Worm (Caenorhabditis elegans) whole organism, mixed stage, embryonic: ENCODE measurements around the gene C25A11.2.

Experiments
- M03D4.4 ChIP-seq: sonication (generic microtip); optimal IDR thresholded peaks from 2 replicates; lab custom pipeline; 2017; ENCODE audit warnings: mild to moderate bottlenecking, missing genetic modification characterization, missing compliant biosample characterization
- bed-3 ChIP-seq: fragments of 200-800 bp; sonication (Bioruptor generic); optimal IDR thresholded peaks from 3 replicates; lab custom pipeline; 2018; ENCODE audit warnings: mild to moderate bottlenecking, missing genetic modification characterization, moderate library complexity, missing compliant biosample characterization
- ceh-39 ChIP-seq: fragments of 150-350 bp; optimal IDR thresholded peaks from 2 replicates; lab custom pipeline; 2014; ENCODE audit warnings: missing biosample characterization, missing genetic modification characterization
- ceh-43 ChIP-seq: fragments of 200-800 bp; sonication (Bioruptor generic); optimal IDR thresholded peaks from 2 replicates; lab custom pipeline; 2018; ENCODE audit warnings: mild to moderate bottlenecking, missing genetic modification characterization, moderate library complexity, missing compliant biosample characterization
- ceh-83 ChIP-seq: fragments of 200-800 bp; sonication (Bioruptor generic); optimal IDR thresholded peaks from 2 replicates; lab custom pipeline; 2018; ENCODE audit warnings: mild to moderate bottlenecking, missing genetic modification characterization, missing compliant biosample characterization
- ces-1 ChIP-seq: fragments of 150-350 bp; optimal IDR thresholded peaks from 2 replicates; lab custom pipeline; 2014; ENCODE audit warnings: missing biosample characterization, missing genetic modification reagents, missing genetic modification characterization
- cnd-1 ChIP-seq: fragments of 200-800 bp; sonication (Bioruptor generic); optimal IDR thresholded peaks from 2 replicates; lab custom pipeline; 2018; ENCODE audit warnings: mild to moderate bottlenecking, missing genetic modification characterization, missing compliant biosample characterization
- drap-1 ChIP-seq: fragments of 200-800 bp; sonication (Bioruptor generic); optimal IDR thresholded peaks from 3 replicates; lab custom pipeline; 2018; ENCODE audit warnings: mild to moderate bottlenecking, missing genetic modification characterization, missing compliant biosample characterization
- elt-1 ChIP-seq: sonication (generic microtip); optimal IDR thresholded peaks from 2 replicates; lab custom pipeline; 2017; ENCODE audit warnings: missing genetic modification characterization, mild to moderate bottlenecking, missing compliant biosample characterization, antibody characterized with exemption, moderate library complexity, borderline replicate concordance; ENCODE audit not compliant: insufficient read depth
- elt-3 ChIP-seq: fragments of 150-350 bp; optimal IDR thresholded peaks from 2 replicates; lab custom pipeline; 2014; ENCODE audit warnings: missing biosample characterization, missing genetic modification characterization
- flh-1 ChIP-seq: fragments of 200-800 bp; sonication (Bioruptor generic); optimal IDR thresholded peaks from 2 replicates; lab custom pipeline; 2018; ENCODE audit warnings: mild to moderate bottlenecking, missing genetic modification characterization, moderate library complexity, missing compliant biosample characterization
- ham-2 ChIP-seq: fragments of 200-800 bp; sonication (Bioruptor generic); optimal IDR thresholded peaks from 2 replicates; lab custom pipeline; 2018; ENCODE audit warnings: mild to moderate bottlenecking, missing genetic modification characterization, missing compliant biosample characterization
- hlh-1 ChIP-seq: fragments of 150-350 bp; optimal IDR thresholded peaks from 2 replicates; lab custom pipeline; 2014; ENCODE audit warnings: missing biosample characterization, missing genetic modification reagents, missing genetic modification characterization
- lin-32 ChIP-seq: fragments of 200-800 bp; sonication (Bioruptor generic); optimal IDR thresholded peaks from 2 replicates; lab custom pipeline; 2018; ENCODE audit warnings: mild to moderate bottlenecking, missing genetic modification characterization, missing compliant biosample characterization
- lsy-2 ChIP-seq: fragments of 150-350 bp; optimal IDR thresholded peaks from 2 replicates; lab custom pipeline; 2014; ENCODE audit warnings: missing biosample characterization, missing genetic modification characterization
- mab-5 ChIP-seq: fragments of 150-350 bp; optimal IDR thresholded peaks from 2 replicates; lab custom pipeline; 2014; ENCODE audit warnings: missing biosample characterization, missing genetic modification characterization
- mep-1 ChIP-seq: fragments of 150-350 bp; optimal IDR thresholded peaks from 2 replicates; lab custom pipeline; 2017; ENCODE audit warnings: missing biosample characterization, missing genetic modification reagents, missing genetic modification characterization, inconsistent platforms
- mls-2 ChIP-seq: sonication (generic microtip); optimal IDR thresholded peaks from 2 replicates; lab custom pipeline; 2016; ENCODE audit warnings: mild to moderate bottlenecking, missing genetic modification characterization, moderate library complexity, missing compliant biosample characterization
- nhr-12 ChIP-seq: fragments of 150-350 bp; optimal IDR thresholded peaks from 2 replicates; lab custom pipeline; 2014; ENCODE audit warnings: missing biosample characterization, missing genetic modification characterization
- nhr-2 ChIP-seq: fragments of 150-350 bp; optimal IDR thresholded peaks from 2 replicates; lab custom pipeline; 2014; ENCODE audit warnings: missing biosample characterization, missing genetic modification characterization
- nhr-237 ChIP-seq: fragments of 150-350 bp; optimal IDR thresholded peaks from 2 replicates; lab custom pipeline; 2014; ENCODE audit warnings: missing biosample characterization, missing genetic modification characterization
- nhr-28 ChIP-seq: fragments of 150-350 bp; optimal IDR thresholded peaks from 2 replicates; lab custom pipeline; 2014; ENCODE audit warnings: missing biosample characterization, missing genetic modification characterization
- nhr-76 ChIP-seq: sonication (generic microtip); optimal IDR thresholded peaks from 2 replicates; lab custom pipeline; 2017; ENCODE audit warnings: missing biosample characterization, missing genetic modification characterization
- pha-4 ChIP-seq: fragments of 150-350 bp; optimal IDR thresholded peaks from 2 replicates; lab custom pipeline; 2018; ENCODE audit warnings: missing biosample characterization, missing genetic modification reagents, missing genetic modification characterization
- sem-2 ChIP-seq: fragments of 200-800 bp; sonication (Bioruptor generic); optimal IDR thresholded peaks from 2 replicates; lab custom pipeline; 2018; ENCODE audit warnings: mild to moderate bottlenecking, missing genetic modification characterization, missing compliant biosample characterization
- snpc-4 ChIP-seq: fragments of 150-350 bp; optimal IDR thresholded peaks from 2 replicates; lab custom pipeline; 2014; ENCODE audit warnings: missing biosample characterization, missing genetic modification characterization
- sptf-1 ChIP-seq: sonication (generic microtip); optimal IDR thresholded peaks from 2 replicates; lab custom pipeline; 2017; ENCODE audit warnings: mild to moderate bottlenecking, missing genetic modification characterization, moderate library complexity, missing compliant biosample characterization
- tbx-8 ChIP-seq: fragments of 200-800 bp; sonication (Bioruptor generic); optimal IDR thresholded peaks from 2 replicates; lab custom pipeline; 2018; ENCODE audit warnings: mild to moderate bottlenecking, missing genetic modification characterization, moderate library complexity, missing compliant biosample characterization
- unc-120 ChIP-seq: sonication (generic microtip); optimal IDR thresholded peaks from 2 replicates; lab custom pipeline; 2017; ENCODE audit warnings: missing genetic modification characterization, missing compliant biosample characterization; ENCODE audit not compliant: poor library complexity, severe bottlenecking
- unc-39 ChIP-seq: fragments of 150-350 bp; optimal IDR thresholded peaks from 2 replicates; lab custom pipeline; 2014; ENCODE audit warnings: missing biosample characterization, missing genetic modification characterization
- unc-62 ChIP-seq: fragments of 150-350 bp; optimal IDR thresholded peaks from 2 replicates; lab custom pipeline; 2014; ENCODE audit warnings: missing biosample characterization, missing genetic modification reagents, missing genetic modification characterization
- zip-8 ChIP-seq: fragments of 150-350 bp; optimal IDR thresholded peaks from 2 replicates; lab custom pipeline; 2014; ENCODE audit warnings: missing biosample characterization, missing genetic modification characterization
- ztf-11 ChIP-seq: fragments of 150-350 bp; optimal IDR thresholded peaks from 2 replicates; lab custom pipeline; 2014; ENCODE audit warnings: missing biosample characterization, missing genetic modification characterization

The C25A11.2 gene

DNA sequence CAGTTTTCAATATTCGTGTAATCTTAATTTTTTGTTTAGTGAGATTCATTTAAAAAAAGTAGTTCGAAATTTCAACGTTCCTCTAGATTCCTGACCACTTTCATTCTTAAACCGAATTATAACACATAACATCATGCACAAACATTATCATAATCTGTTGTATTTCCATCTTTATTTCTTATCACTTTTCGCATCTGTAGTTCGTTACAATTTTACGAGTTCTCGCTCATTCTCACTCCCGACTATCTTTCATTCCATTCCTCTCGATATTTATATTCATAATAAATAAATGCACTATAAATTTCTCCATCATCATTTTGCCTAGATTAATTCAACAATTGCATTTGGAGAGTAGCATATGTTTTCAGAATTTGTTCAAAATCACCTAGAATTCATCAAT, 32.7 kb upstream of the C25A11.2 start:
- TF ChIP-seq pha-4, result no peak
- TF ChIP-seq elt-3 (tag; lab: Kevin White, UChicago), result no peak
- TF ChIP-seq flh-1 (GFP tag; lab: Kevin White, UChicago), result no peak
- TF ChIP-seq hlh-1 (tag; lab: Kevin White, UChicago), result no peak
- TF ChIP-seq nhr-2 (tag; lab: Kevin White, UChicago), result no peak
- no peak for TF ChIP-seq zip-8 (tag; lab: Kevin White, UChicago)
- TF ChIP-seq nhr-28 (tag; lab: Kevin White, UChicago), result no peak
- no peak for TF ChIP-seq mep-1 (tag; lab: Kevin White, UChicago)
- TF ChIP-seq nhr-12 (tag; lab: Kevin White, UChicago), result no peak
- TF ChIP-seq unc-120 (tag; lab: Kevin White, UChicago), result no peak
- TF ChIP-seq snpc-4 (tag; lab: Kevin White, UChicago), result no peak
- no peak for TF ChIP-seq ham-2 (GFP tag; lab: Kevin White, UChicago)
- no peak for TF ChIP-seq bed-3 (GFP tag; lab: Kevin White, UChicago)
- no peak for TF ChIP-seq mab-5
- TF ChIP-seq ces-1 (GFP tag; lab: Kevin White, UChicago), result no peak
- no peak for TF ChIP-seq ceh-43 (GFP tag; lab: Kevin White, UChicago)
- no peak for TF ChIP-seq ceh-39 (tag; lab: Kevin White, UChicago)
- TF ChIP-seq tbx-8 (GFP tag; lab: Kevin White, UChicago), result no peak
- no peak for TF ChIP-seq lsy-2 (tag; lab: Kevin White, UChicago)

DNA sequence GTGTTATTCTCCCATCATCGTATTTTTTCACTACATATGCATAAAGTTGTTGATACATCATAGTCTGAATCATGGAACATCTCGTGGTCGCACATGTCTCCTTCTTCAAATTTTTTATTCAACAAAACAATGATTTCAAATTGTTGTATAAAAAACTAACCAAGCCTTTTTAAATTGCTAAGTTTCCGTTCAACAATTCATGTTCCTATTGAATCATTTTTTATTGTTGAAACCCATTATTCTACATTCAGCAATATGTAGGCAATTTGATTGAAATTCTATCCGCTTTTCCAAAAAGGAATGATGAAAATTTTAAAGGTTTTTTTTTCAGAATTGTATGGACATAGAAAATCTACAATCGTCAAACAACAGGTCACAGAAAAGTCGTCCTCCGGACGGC, 31.2 kb upstream of the C25A11.2 start, which contains the start of gene ajm-1:
TSS of gene ajm-1 (plus strand) at position 301 of the 400 bp plus-strand sequence.
- TF ChIP-seq ces-1 (GFP tag; lab: Kevin White, UChicago) (no peak), nhr-76 (tag; lab: Kevin White, UChicago) (no peak), lin-32 (GFP tag; lab: Kevin White, UChicago) (no peak)

DNA sequence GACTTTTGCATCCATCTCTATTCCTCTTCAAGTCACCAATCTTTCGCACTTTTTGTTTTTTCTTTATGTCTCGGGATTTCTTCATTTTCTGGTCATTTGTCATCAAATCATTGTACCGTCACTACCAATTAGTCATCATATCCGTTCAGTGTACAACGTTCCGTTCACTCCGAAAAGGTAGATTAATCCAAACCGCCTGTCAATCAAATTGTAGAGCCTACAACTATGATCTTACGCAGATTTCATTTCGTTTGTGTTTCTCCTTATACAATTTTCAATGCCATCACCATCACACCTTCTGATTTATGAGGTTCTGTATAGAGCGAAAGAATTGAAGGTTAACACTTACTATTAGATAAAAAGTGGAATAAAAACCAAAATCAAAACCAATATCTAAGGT, 28.0 kb upstream of the C25A11.2 start:
- TF ChIP-seq unc-62 (GFP tag; lab: Kevin White, UChicago) (peak; percentile 88), ham-2 (GFP tag; lab: Kevin White, UChicago) (no peak)

DNA sequence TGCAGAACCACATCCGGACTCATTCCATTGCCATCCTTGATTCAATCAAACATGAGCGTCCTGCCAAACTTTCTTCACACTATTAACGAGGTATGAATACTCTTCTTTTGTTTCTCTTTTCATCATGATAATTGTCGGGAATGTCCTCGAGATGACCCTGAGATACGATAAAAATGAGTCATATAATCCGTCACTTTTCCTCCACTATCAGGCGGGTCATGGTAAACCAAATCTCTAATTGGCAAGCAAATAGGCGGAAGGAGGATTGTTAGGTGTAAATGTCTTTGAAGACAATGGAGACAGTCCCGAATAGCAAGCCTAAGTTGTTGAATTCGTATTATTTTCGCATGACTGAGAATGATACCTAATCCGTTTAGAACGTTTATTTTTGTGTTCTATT, 25.2 kb upstream of the C25A11.2 start:
- TF ChIP-seq elt-1 (peak; percentile 56), ham-2 (GFP tag; lab: Kevin White, UChicago) (peak; percentile 50), mep-1 (tag; lab: Kevin White, UChicago) (no peak), lin-32 (GFP tag; lab: Kevin White, UChicago) (no peak), nhr-2 (tag; lab: Kevin White, UChicago) (peak; percentile 18), M03D4.4 (tag; lab: Kevin White, UChicago) (no peak), unc-62 (GFP tag; lab: Kevin White, UChicago) (no peak)

DNA sequence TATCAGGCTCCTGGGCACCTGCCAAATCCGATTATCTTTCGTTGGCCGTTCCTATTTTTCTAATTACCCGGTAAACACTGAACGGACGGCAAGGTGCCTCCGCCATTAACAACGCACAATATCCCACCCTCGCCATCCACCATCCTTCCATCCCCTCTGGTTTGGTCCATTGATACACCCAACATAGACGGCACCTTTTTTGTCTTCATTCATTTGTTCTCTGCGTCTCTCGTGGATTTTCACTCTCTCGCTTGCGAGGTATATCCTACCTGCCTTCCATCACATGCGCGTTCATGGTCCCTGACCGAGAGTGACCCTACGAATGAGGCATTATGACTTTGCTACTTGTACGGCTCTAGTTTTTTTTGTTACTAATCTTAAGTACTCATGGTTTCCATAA, 24.3 kb upstream of the C25A11.2 start:
- peak; percentile 92 for TF ChIP-seq nhr-2 (tag; lab: Kevin White, UChicago)
- TF ChIP-seq mls-2 (tag; lab: Kevin White, UChicago), result peak; percentile 43
- no peak for TF ChIP-seq ztf-11
- TF ChIP-seq, all 35 proteins: peak for 2

DNA sequence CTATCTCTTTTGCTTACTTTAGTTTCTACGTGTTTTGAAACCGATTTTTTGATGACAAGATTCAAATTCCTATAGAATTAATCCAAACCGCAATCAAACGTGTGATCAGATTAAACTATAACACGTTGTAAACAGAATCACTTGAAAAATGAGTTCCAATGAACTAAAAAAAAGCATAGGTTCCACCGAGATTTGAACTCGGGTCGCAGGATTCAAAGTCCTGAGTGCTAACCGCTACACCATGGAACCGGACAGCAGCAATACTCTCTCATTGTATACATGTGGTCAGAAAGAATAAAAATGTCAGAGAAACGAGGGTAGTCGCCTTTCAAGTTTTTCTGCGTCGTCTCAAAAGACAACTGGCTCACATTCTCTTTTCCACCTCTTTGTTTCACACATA, 22.5 kb upstream of the C25A11.2 start:
- no peak for TF ChIP-seq zip-8 (tag; lab: Kevin White, UChicago)
- TF ChIP-seq pha-4, result no peak
- TF ChIP-seq ces-1 (GFP tag; lab: Kevin White, UChicago), result no peak
- peak; percentile 60 for TF ChIP-seq sptf-1 (tag; lab: Kevin White, UChicago)
- TF ChIP-seq mab-5, result no peak
- TF ChIP-seq mep-1 (tag; lab: Kevin White, UChicago), result no peak
- no peak for TF ChIP-seq nhr-28 (tag; lab: Kevin White, UChicago)
- peak; percentile 33 for TF ChIP-seq lin-32 (GFP tag; lab: Kevin White, UChicago)
- no peak for TF ChIP-seq ham-2 (GFP tag; lab: Kevin White, UChicago)
- TF ChIP-seq nhr-76 (tag; lab: Kevin White, UChicago), result no peak
- peak; percentile 18 for TF ChIP-seq M03D4.4 (tag; lab: Kevin White, UChicago)
- peak; percentile 11 for TF ChIP-seq unc-120 (tag; lab: Kevin White, UChicago)
- TF ChIP-seq nhr-237 (tag; lab: Kevin White, UChicago), result no peak
- TF ChIP-seq unc-39 (tag; lab: Kevin White, UChicago), result no peak
- no peak for TF ChIP-seq unc-62 (GFP tag; lab: Kevin White, UChicago)
- TF ChIP-seq nhr-2 (tag; lab: Kevin White, UChicago), result no peak
- TF ChIP-seq tbx-8 (GFP tag; lab: Kevin White, UChicago), result no peak
- peak; percentile 41 for TF ChIP-seq cnd-1 (tag; lab: Kevin White, UChicago)
- no peak for TF ChIP-seq ceh-43 (GFP tag; lab: Kevin White, UChicago)
- TF ChIP-seq mls-2 (tag; lab: Kevin White, UChicago), result no peak
- peak; percentile 60 for TF ChIP-seq drap-1 (GFP tag; lab: Kevin White, UChicago)
- TF ChIP-seq elt-3 (tag; lab: Kevin White, UChicago), result no peak
- peak; percentile 39 for TF ChIP-seq bed-3 (GFP tag; lab: Kevin White, UChicago)
- peak; percentile 32 for TF ChIP-seq sem-2 (GFP tag; lab: Kevin White, UChicago)
- no peak for TF ChIP-seq snpc-4 (tag; lab: Kevin White, UChicago)
- TF ChIP-seq ceh-83 (GFP tag; lab: Kevin White, UChicago), result peak; percentile 70
